Fruit fly (Drosophila melanogaster) whole organism, prepupa: ENCODE results near the gene CG15020.
A peak's percentile ranks its signal among the peaks of the same experiment; 100 is the strongest.

Experiments used
- CG10631 ChIP-seq: fragments of 200-800 bp; sonication (Bioruptor generic); optimal IDR thresholded peaks from 2 replicates; lab custom pipeline; 2016; ENCODE audit warnings: missing biosample characterization, missing genetic modification characterization
- CG10669 ChIP-seq: fragments of 200-800 bp; sonication (Bioruptor generic); optimal IDR thresholded peaks from 3 replicates; lab custom pipeline; 2018; ENCODE audit warnings: missing biosample characterization, mild to moderate bottlenecking, missing genetic modification characterization, moderate library complexity
- CG11762 ChIP-seq: fragments of 200-800 bp; sonication (Bioruptor generic); optimal IDR thresholded peaks from 3 replicates; lab custom pipeline; 2016; ENCODE audit warnings: missing biosample characterization, missing genetic modification characterization; ENCODE audit not compliant: insufficient read depth
- CG15336 ChIP-seq: fragments of 200-800 bp; sonication (Bioruptor generic); IDR thresholded peaks from 2 replicates; pipeline ENCODE4 v1.3.6; 2022; ENCODE audit warnings: missing biosample characterization, missing genetic modification characterization
- CG1621 ChIP-seq: fragments of 200-800 bp; sonication (Bioruptor generic); optimal IDR thresholded peaks from 3 replicates; lab custom pipeline; 2018; ENCODE audit warnings: missing biosample characterization, mild to moderate bottlenecking, missing genetic modification characterization
- CG16779 ChIP-seq: fragments of 200-800 bp; sonication (Bioruptor generic); optimal IDR thresholded peaks from 3 replicates; lab custom pipeline; 2017; ENCODE audit warnings: missing biosample characterization, mild to moderate bottlenecking, missing genetic modification characterization
- CG31627 ChIP-seq: fragments of 200-800 bp; sonication (Bioruptor generic); optimal IDR thresholded peaks from 3 replicates; lab custom pipeline; 2016; ENCODE audit warnings: missing biosample characterization, missing genetic modification characterization
- CG32006 ChIP-seq: fragments of 200-800 bp; sonication (Bioruptor generic); optimal IDR thresholded peaks from 3 replicates; lab custom pipeline; 2017; ENCODE audit warnings: missing biosample characterization, mild to moderate bottlenecking, missing genetic modification characterization
- CG34406 ChIP-seq: fragments of 200-800 bp; sonication (Bioruptor generic); optimal IDR thresholded peaks from 3 replicates; lab custom pipeline; 2016; ENCODE audit warnings: missing biosample characterization, missing genetic modification characterization
- CG3919 ChIP-seq: fragments of 200-800 bp; sonication (Bioruptor generic); optimal IDR thresholded peaks from 3 replicates; lab custom pipeline; 2016; ENCODE audit warnings: missing biosample characterization, missing genetic modification characterization
- CG4318 ChIP-seq: fragments of 200-800 bp; sonication (Bioruptor generic); optimal IDR thresholded peaks from 3 replicates; lab custom pipeline; 2017; ENCODE audit warnings: missing biosample characterization, mild to moderate bottlenecking, missing genetic modification characterization
- CG6163 ChIP-seq: fragments of 200-800 bp; sonication (Bioruptor generic); IDR thresholded peaks from 3 replicates; pipeline ENCODE4 v1.3.6; 2022; ENCODE audit warnings: missing biosample characterization, missing genetic modification characterization
- CG6276 ChIP-seq: fragments of 200-800 bp; sonication (Bioruptor generic); optimal IDR thresholded peaks from 2 replicates; lab custom pipeline; 2017; ENCODE audit warnings: missing biosample characterization, mild to moderate bottlenecking, missing genetic modification characterization
- CG6808 ChIP-seq: fragments of 200-800 bp; sonication (Bioruptor generic); optimal IDR thresholded peaks from 3 replicates; lab custom pipeline; 2017; ENCODE audit warnings: missing biosample characterization, missing genetic modification characterization, mild to moderate bottlenecking, moderate library complexity, missing genetic modification reagents
- CG6854 ChIP-seq: fragments of 200-800 bp; sonication (Bioruptor generic); optimal IDR thresholded peaks from 2 replicates; lab custom pipeline; 2017; ENCODE audit warnings: missing biosample characterization, mild to moderate bottlenecking, missing genetic modification characterization
- CG8632 ChIP-seq: fragments of 200-800 bp; sonication (Bioruptor generic); optimal IDR thresholded peaks from 3 replicates; lab custom pipeline; 2016; ENCODE audit warnings: missing biosample characterization, missing genetic modification characterization
- Eip78C ChIP-seq: fragments of 200-800 bp; sonication (Bioruptor generic); peaks from one replicate; lab custom pipeline; 2016; ENCODE audit warnings: missing biosample characterization, missing genetic modification characterization
- Eip93F ChIP-seq: fragments of 200-800 bp; sonication (Bioruptor generic); optimal IDR thresholded peaks from 2 replicates; lab custom pipeline; 2016; ENCODE audit warnings: missing biosample characterization, mild to moderate bottlenecking, missing genetic modification characterization
- Ets21C ChIP-seq: fragments of 200-800 bp; sonication (Bioruptor generic); optimal IDR thresholded peaks from 3 replicates; lab custom pipeline; 2016; ENCODE audit warnings: missing biosample characterization, missing genetic modification characterization
- Gug ChIP-seq: fragments of 200-800 bp; sonication (Bioruptor generic); IDR thresholded peaks from 2 replicates; pipeline ENCODE4 v1.3.6; 2022; ENCODE audit warnings: missing biosample characterization, missing genetic modification characterization
- Hr38 ChIP-seq: sonication (Bioruptor generic); optimal IDR thresholded peaks from 2 replicates; lab custom pipeline; 2016; ENCODE audit warnings: missing biosample characterization, missing genetic modification characterization
- Hr39 ChIP-seq: fragments of 200-800 bp; sonication (Bioruptor generic); optimal IDR thresholded peaks from 2 replicates; lab custom pipeline; 2016; ENCODE audit warnings: missing biosample characterization, missing genetic modification characterization
- Hr4 ChIP-seq: fragments of 200-800 bp; sonication (Bioruptor generic); optimal IDR thresholded peaks from 3 replicates; lab custom pipeline; 2016; ENCODE audit warnings: missing biosample characterization, missing genetic modification characterization
- Lpt ChIP-seq: fragments of 200-800 bp; sonication (Bioruptor generic); optimal IDR thresholded peaks from 3 replicates; lab custom pipeline; 2016; ENCODE audit warnings: missing biosample characterization, missing genetic modification characterization
- OdsH ChIP-seq: fragments of 200-800 bp; sonication (Bioruptor generic); optimal IDR thresholded peaks from 3 replicates; lab custom pipeline; 2016; ENCODE audit warnings: missing biosample characterization, missing genetic modification characterization
- Smox ChIP-seq: fragments of 200-800 bp; sonication (Bioruptor generic); optimal IDR thresholded peaks from 3 replicates; lab custom pipeline; 2016; ENCODE audit warnings: missing biosample characterization, missing genetic modification characterization
- Sox14 ChIP-seq: fragments of 200-800 bp; sonication (Bioruptor generic); optimal IDR thresholded peaks from 3 replicates; lab custom pipeline; 2016; ENCODE audit warnings: missing biosample characterization, missing genetic modification characterization
- Sox15 ChIP-seq: fragments of 200-800 bp; sonication (Bioruptor generic); optimal IDR thresholded peaks from 3 replicates; lab custom pipeline; 2016; ENCODE audit warnings: missing biosample characterization, missing genetic modification characterization
- achi ChIP-seq: fragments of 200-800 bp; sonication (Bioruptor generic); optimal IDR thresholded peaks from 3 replicates; lab custom pipeline; 2016; ENCODE audit warnings: missing biosample characterization, missing genetic modification characterization
- acj6 ChIP-seq: fragments of 200-800 bp; sonication (Bioruptor generic); optimal IDR thresholded peaks from 3 replicates; lab custom pipeline; 2016; ENCODE audit warnings: missing biosample characterization, missing genetic modification characterization
- cyc ChIP-seq: fragments of 200-800 bp; sonication (Bioruptor generic); optimal IDR thresholded peaks from 3 replicates; lab custom pipeline; 2016; ENCODE audit warnings: missing biosample characterization, missing genetic modification characterization
- dac ChIP-seq: fragments of 200-800 bp; sonication (Bioruptor generic); optimal IDR thresholded peaks from 2 replicates; lab custom pipeline; 2017; ENCODE audit warnings: missing biosample characterization, mild to moderate bottlenecking, missing genetic modification characterization
- dsx ChIP-seq: fragments of 200-800 bp; optimal IDR thresholded peaks from 3 replicates; lab custom pipeline; 2019; ENCODE audit warnings: missing biosample characterization, mild to moderate bottlenecking, missing genetic modification characterization, moderate library complexity; ENCODE audit not compliant: poor library complexity, severe bottlenecking
- eg ChIP-seq: fragments of 200-800 bp; sonication (Bioruptor generic); IDR thresholded peaks from 3 replicates; pipeline ENCODE4 v1.3.6; 2022; ENCODE audit warnings: missing biosample characterization, missing genetic modification characterization
- esn ChIP-seq: fragments of 200-800 bp; sonication (Bioruptor generic); optimal IDR thresholded peaks from 2 replicates; lab custom pipeline; 2016; ENCODE audit warnings: missing biosample characterization, mild to moderate bottlenecking, missing genetic modification characterization, moderate library complexity
- lz ChIP-seq: fragments of 200-800 bp; sonication (Bioruptor generic); optimal IDR thresholded peaks from 3 replicates; lab custom pipeline; 2016; ENCODE audit warnings: missing biosample characterization, missing genetic modification characterization
- net ChIP-seq: fragments of 200-800 bp; sonication (Bioruptor generic); optimal IDR thresholded peaks from 3 replicates; lab custom pipeline; 2016; ENCODE audit warnings: missing biosample characterization, missing genetic modification characterization
- salr ChIP-seq, 2 experiments: fragments of 200-800 bp; sonication (Bioruptor generic); optimal IDR thresholded peaks; 3 replicates each; lab custom pipeline; 2016 to 2018; ENCODE audit warnings: missing biosample characterization in 2 of 2, missing genetic modification characterization in 2 of 2, mild to moderate bottlenecking in 1 of 2
- spab ChIP-seq: fragments of 200-800 bp; sonication (Bioruptor generic); optimal IDR thresholded peaks from 2 replicates; lab custom pipeline; 2017; ENCODE audit warnings: missing biosample characterization, mild to moderate bottlenecking, missing genetic modification characterization, missing genetic modification reagents
- ss ChIP-seq, 2 experiments: fragments of 200-800 bp; sonication (Bioruptor generic); optimal IDR thresholded peaks; 2 replicates in 1 of 2; 3 replicates in 1 of 2; lab custom pipeline; 2017 to 2018; ENCODE audit warnings: mild to moderate bottlenecking in 2 of 2, missing biosample characterization in 2 of 2, missing genetic modification characterization in 2 of 2, moderate library complexity in 1 of 2
- svp ChIP-seq: fragments of 200-800 bp; sonication (Bioruptor generic); peaks from one replicate; lab custom pipeline; 2016; ENCODE audit warnings: missing biosample characterization, missing genetic modification characterization
- topi ChIP-seq: fragments of 200-800 bp; sonication (Bioruptor generic); optimal IDR thresholded peaks from 3 replicates; lab custom pipeline; 2016; ENCODE audit warnings: missing biosample characterization, missing genetic modification characterization

Gene CG15020

dm6 chr3L:4395501-4396073, 25.9 kb upstream of the CG15020 start (continued):
- TF ChIP-seq CG10631, result peak; percentile 30
- peak; percentile 52 for TF ChIP-seq achi (GFP tag; lab: Kevin White, UChicago)
- TF ChIP-seq Smox (GFP tag; lab: Kevin White, UChicago), result peak; percentile 65
- no peak for TF ChIP-seq Lpt
- peak; percentile 44 for TF ChIP-seq CG31627 (GFP tag; lab: Kevin White, UChicago)
- TF ChIP-seq CG11762 (GFP tag; lab: Kevin White, UChicago), result peak; percentile 10
- TF ChIP-seq Ets21C (GFP tag; lab: Kevin White, UChicago), result peak; percentile 11
- TF ChIP-seq CG8632 (GFP tag; lab: Kevin White, UChicago), result peak; percentile 43
- TF ChIP-seq salr (GFP tag; optimal IDR thresholded peaks at IDR 0.05; lab: Kevin White, UChicago), result peak in 1 of 2 experiments; percentile 67
- peak; percentile 34 for TF ChIP-seq Sox15 (GFP tag; lab: Kevin White, UChicago)
- TF ChIP-seq topi (GFP tag; lab: Kevin White, UChicago), result peak; percentile 56
- no peak for TF ChIP-seq Eip93F (GFP tag; lab: Kevin White, UChicago)

- TF ChIP-seq CG1621 (tag; lab: Kevin White, UChicago), result no peak
- no peak for TF ChIP-seq CG15336
- TF ChIP-seq net (GFP tag; lab: Kevin White, UChicago), result no peak
- TF ChIP-seq CG6808 (GFP tag; lab: Kevin White, UChicago), result no peak
- TF ChIP-seq Hr38 (GFP tag; lab: Kevin White, UChicago), result no peak
- TF ChIP-seq esn (GFP tag; lab: Kevin White, UChicago), result no peak
- TF ChIP-seq CG31627 (GFP tag; lab: Kevin White, UChicago), result no peak
- TF ChIP-seq CG8632 (GFP tag; lab: Kevin White, UChicago), result no peak
- no peak for TF ChIP-seq CG16779 (tag; lab: Kevin White, UChicago)
- no peak for TF ChIP-seq ss (GFP tag; optimal IDR thresholded peaks at IDR 0.05; lab: Kevin White, UChicago)
- no peak for TF ChIP-seq CG10669 (GFP tag; lab: Kevin White, UChicago)
- no peak for TF ChIP-seq dac (GFP tag; lab: Kevin White, UChicago)
- TF ChIP-seq Sox14 (GFP tag; lab: Kevin White, UChicago), result no peak
- TF ChIP-seq OdsH, result no peak
- no peak for TF ChIP-seq CG6854 (GFP tag; lab: Kevin White, UChicago)
- TF ChIP-seq acj6 (GFP tag; lab: Kevin White, UChicago), result no peak
- no peak for TF ChIP-seq Gug
These were observed 25.1 kb upstream of the CG15020 start for dm6 chr3L:4396372-4396771.

- TF ChIP-seq salr (GFP tag; optimal IDR thresholded peaks at IDR 0.05; lab: Kevin White, UChicago) (peak in 1 of 2 experiments; percentile 49), Eip78C (peak; percentile 10), CG8632 (GFP tag; lab: Kevin White, UChicago) (no peak), CG32006 (GFP tag; lab: Kevin White, UChicago) (peak; percentile 53), eg (GFP tag; lab: Robert Waterston, UW) (0 out of 3 replicates have a peak, but pooled peaks have one; percentile 6), lz (GFP tag; lab: Kevin White, UChicago) (no peak)
- TF ChIP-seq, all 60 proteins: peak for 4
These were observed 24.3 kb upstream of the CG15020 start for dm6 chr3L:4397137-4397536.

- TF ChIP-seq lz (GFP tag; lab: Kevin White, UChicago) (no peak), CG4318 (GFP tag; lab: Kevin White, UChicago) (peak; percentile 8), Hr4 (GFP tag; lab: Kevin White, UChicago) (peak; percentile 41), esn (GFP tag; lab: Kevin White, UChicago) (peak; percentile 1), Sox14 (GFP tag; lab: Kevin White, UChicago) (peak; percentile 46), spab (GFP tag; lab: Kevin White, UChicago) (no peak), OdsH (peak; percentile 50), CG6163 (GFP tag; lab: Robert Waterston, UW) (peak; percentile 77; the same call in 2 of the 3 replicates), dsx (no peak), Eip93F (GFP tag; lab: Kevin White, UChicago) (no peak), Hr38 (GFP tag; lab: Kevin White, UChicago) (no peak), Gug (peak; percentile 37; the same call in 1 of the 2 replicates), CG16779 (tag; lab: Kevin White, UChicago) (peak; percentile 35), CG31627 (GFP tag; lab: Kevin White, UChicago) (peak; percentile 28), Smox (GFP tag; lab: Kevin White, UChicago) (no peak), Lpt (peak; percentile 35), ss (GFP tag; optimal IDR thresholded peaks at IDR 0.05; lab: Kevin White, UChicago) (no peak), CG10669 (GFP tag; lab: Kevin White, UChicago) (no peak), cyc (GFP tag; lab: Kevin White, UChicago) (no peak), CG1621 (tag; lab: Kevin White, UChicago) (no peak), Eip78C (peak; percentile 80), CG32006 (GFP tag; lab: Kevin White, UChicago) (peak; percentile 70), CG34406 (GFP tag; lab: Kevin White, UChicago) (no peak), CG3919 (GFP tag; lab: Kevin White, UChicago) (peak; percentile 43), acj6 (GFP tag; lab: Kevin White, UChicago) (peak; percentile 28), Hr39 (GFP tag; lab: Kevin White, UChicago) (peak; percentile 29), CG6276 (GFP tag; lab: Kevin White, UChicago) (no peak), svp (peak; percentile 51)
These were observed 23.6 kb upstream of the CG15020 start for dm6 chr3L:4397874-4398273.
